Fruit fly (Drosophila melanogaster) whole organism, pupa: ENCODE results near the gene Tg.
"Not testable (repeated sequence)": the region's sequence is repeated elsewhere in the genome, so short reads cannot be mapped to it uniquely, and the experiment has no call there.

Experiments
- CG10348 ChIP-seq: fragments of 200-800 bp; sonication (Bioruptor generic); IDR thresholded peaks from 2 replicates; pipeline ENCODE4 v1.3.6; 2022; ENCODE audit warnings: missing biosample characterization, missing genetic modification characterization
- CG12605 ChIP-seq: fragments of 200-800 bp; sonication (Bioruptor generic); IDR thresholded peaks from 2 replicates; pipeline ENCODE4 v1.3.6; 2022; ENCODE audit warnings: missing biosample characterization, missing genetic modification characterization
- CG13204 ChIP-seq: fragments of 200-800 bp; sonication (Bioruptor generic); optimal IDR thresholded peaks from 2 replicates; lab custom pipeline; 2018; ENCODE audit warnings: missing biosample characterization, mild to moderate bottlenecking, missing genetic modification characterization, moderate library complexity
- CG14655 ChIP-seq: fragments of 200-800 bp; sonication (Bioruptor generic); optimal IDR thresholded peaks from 3 replicates; lab custom pipeline; 2017; ENCODE audit warnings: mild to moderate bottlenecking, missing biosample characterization, missing genetic modification reagents, missing genetic modification characterization
- CG15710 ChIP-seq: fragments of 200-800 bp; sonication (Bioruptor generic); optimal IDR thresholded peaks from 2 replicates; lab custom pipeline; 2018; ENCODE audit warnings: missing biosample characterization, mild to moderate bottlenecking, missing genetic modification characterization, moderate library complexity
- CG17806 ChIP-seq: fragments of 200-800 bp; sonication (Bioruptor generic); optimal IDR thresholded peaks from 2 replicates; lab custom pipeline; 2018; ENCODE audit warnings: missing biosample characterization, mild to moderate bottlenecking, missing genetic modification characterization, moderate library complexity
- CG32121 ChIP-seq: fragments of 200-800 bp; sonication (Bioruptor generic); IDR thresholded peaks from 2 replicates; pipeline ENCODE4 v1.3.6; 2022; ENCODE audit warnings: missing biosample characterization, missing genetic modification characterization
- CG34367 ChIP-seq: fragments of 200-800 bp; sonication (Bioruptor generic); optimal IDR thresholded peaks from 2 replicates; lab custom pipeline; 2018; ENCODE audit warnings: missing biosample characterization, mild to moderate bottlenecking, missing genetic modification characterization
- CG4496 ChIP-seq: fragments of 200-800 bp; sonication (Bioruptor generic); IDR thresholded peaks from 3 replicates; pipeline ENCODE4 v1.3.6; 2022; ENCODE audit warnings: missing biosample characterization, missing genetic modification characterization
- CG8159 ChIP-seq: fragments of 200-800 bp; sonication (Bioruptor generic); optimal IDR thresholded peaks from 3 replicates; lab custom pipeline; 2018; ENCODE audit warnings: missing biosample characterization, mild to moderate bottlenecking, missing genetic modification characterization, moderate library complexity
- CG8301 ChIP-seq: fragments of 200-800 bp; sonication (Bioruptor generic); optimal IDR thresholded peaks from 2 replicates; lab custom pipeline; 2018; ENCODE audit warnings: missing biosample characterization, mild to moderate bottlenecking, missing genetic modification characterization
- CG9948 ChIP-seq: fragments of 200-800 bp; sonication (Bioruptor generic); optimal IDR thresholded peaks from 2 replicates; lab custom pipeline; 2018; ENCODE audit warnings: missing biosample characterization, mild to moderate bottlenecking, missing genetic modification characterization, moderate library complexity
- D1 ChIP-seq: fragments of 200-800 bp; sonication (Bioruptor generic); optimal IDR thresholded peaks from 2 replicates; lab custom pipeline; 2018; ENCODE audit warnings: missing biosample characterization, mild to moderate bottlenecking, missing genetic modification characterization, moderate library complexity
- EcR ChIP-seq: fragments of 200-800 bp; sonication (Bioruptor generic); optimal IDR thresholded peaks from 3 replicates; lab custom pipeline; 2019; ENCODE audit warnings: missing biosample characterization, missing genetic modification characterization, mild to moderate bottlenecking, moderate library complexity, missing genetic modification reagents
- Ets98B ChIP-seq: fragments of 200-800 bp; sonication (Bioruptor generic); IDR thresholded peaks from 2 replicates; pipeline ENCODE4 v1.3.6; 2022; ENCODE audit warnings: missing biosample characterization, missing genetic modification characterization
- Pif1A ChIP-seq: fragments of 200-800 bp; sonication (Bioruptor generic); optimal IDR thresholded peaks from 3 replicates; lab custom pipeline; 2016; ENCODE audit warnings: missing biosample characterization, missing genetic modification characterization
- Pif1B ChIP-seq: fragments of 200-800 bp; sonication (Bioruptor generic); optimal IDR thresholded peaks from 3 replicates; lab custom pipeline; 2016; ENCODE audit warnings: missing biosample characterization, missing genetic modification characterization
- Snoo ChIP-seq: fragments of 200-800 bp; sonication (Bioruptor generic); optimal IDR thresholded peaks from 3 replicates; lab custom pipeline; 2017; ENCODE audit warnings: missing biosample characterization, mild to moderate bottlenecking, missing genetic modification characterization, inconsistent platforms
- fd96Ca ChIP-seq: fragments of 200-800 bp; sonication (Bioruptor generic); IDR thresholded peaks from 3 replicates; pipeline ENCODE4 v1.3.6; 2022; ENCODE audit warnings: missing biosample characterization, missing genetic modification characterization
- gl ChIP-seq: fragments of 200-800 bp; sonication (Bioruptor generic); optimal IDR thresholded peaks from 2 replicates; lab custom pipeline; 2018; ENCODE audit warnings: missing biosample characterization, mild to moderate bottlenecking, missing genetic modification characterization
- rn ChIP-seq: fragments of 200-800 bp; sonication (Bioruptor generic); IDR thresholded peaks from 2 replicates; pipeline ENCODE4 v1.3.6; 2022; ENCODE audit warnings: missing biosample characterization, missing genetic modification characterization

Gene Tg

dm6 chr2L:7973470-7974207, 37.6 kb upstream of the Tg start:
- peak; percentile 52 for TF ChIP-seq CG8159 (tag; lab: Kevin White, UChicago)
- TF ChIP-seq CG10348: no peak
- peak; percentile 77 for TF ChIP-seq EcR (GFP tag; lab: Kevin White, UChicago)
- TF ChIP-seq CG17806: peak; percentile 41
- TF ChIP-seq fd96Ca (GFP tag; lab: Robert Waterston, UW): no peak
- TF ChIP-seq CG8301 (tag; lab: Kevin White, UChicago): peak; percentile 2
- TF ChIP-seq CG14655 (GFP tag; lab: Kevin White, UChicago): peak; percentile 44
- no peak for TF ChIP-seq D1
- peak; percentile 65 for TF ChIP-seq Snoo (tag; lab: Kevin White, UChicago)
- no peak; the same call in 1 of the 2 replicates for TF ChIP-seq CG32121 (GFP tag; lab: Robert Waterston, UW)
- peak; percentile 6 for TF ChIP-seq Pif1B
- peak; percentile 64 for TF ChIP-seq CG9948
- no peak for TF ChIP-seq Ets98B (GFP tag; lab: Robert Waterston, UW)
- no peak for TF ChIP-seq gl (tag; lab: Kevin White, UChicago)
- peak; percentile 49; the same call in 1 of the 3 replicates for TF ChIP-seq CG4496
- peak; percentile 45 for TF ChIP-seq CG15710 (tag; lab: Kevin White, UChicago)
- no peak for TF ChIP-seq CG34367 (tag; lab: Kevin White, UChicago)
- peak; percentile 28 for TF ChIP-seq Pif1A (GFP tag; lab: Kevin White, UChicago)
- peak; percentile 77 for TF ChIP-seq CG13204
- no peak for TF ChIP-seq rn (GFP tag; lab: Robert Waterston, UW)
- no peak for TF ChIP-seq CG12605 (GFP tag; lab: Robert Waterston, UW)
- TF ChIP-seq, all 21 proteins: peak for 12

- TF ChIP-seq CG13204: peak; percentile 72
- peak; percentile 45; the same call in 1 of the 3 replicates for TF ChIP-seq CG4496
- peak; percentile 35; the same call in 1 of the 2 replicates for TF ChIP-seq CG12605 (GFP tag; lab: Robert Waterston, UW)
- no peak for TF ChIP-seq fd96Ca (GFP tag; lab: Robert Waterston, UW)
- TF ChIP-seq CG32121 (GFP tag; lab: Robert Waterston, UW): peak; percentile 41; the same call in 1 of the 2 replicates
- no peak for TF ChIP-seq CG8301 (tag; lab: Kevin White, UChicago)
- TF ChIP-seq, all 21 proteins: peak for 4
These were observed 34.5 kb upstream of the Tg start for dm6 chr2L:7976738-7977137.

dm6 chr2L:7983646-7984045, 27.6 kb upstream of the Tg start, which contains the start of gene CG7231:
Gene CG7231, plus strand, starts transcription at chr2L:7983946.
- not testable (repeated sequence) for TF ChIP-seq Ets98B (GFP tag; lab: Robert Waterston, UW); CG8159 (tag; lab: Kevin White, UChicago); Pif1A (GFP tag; lab: Kevin White, UChicago)

dm6 chr2L:7984059-7984800, 27.0 kb upstream of the Tg start, which contains the start of gene Snoo:
Gene Snoo, minus strand, starts transcription at chr2L:7984196.
- TF ChIP-seq CG9948 (no peak), Pif1A (GFP tag; lab: Kevin White, UChicago) (no peak), CG15710 (tag; lab: Kevin White, UChicago) (no peak), CG32121 (GFP tag; lab: Robert Waterston, UW) (no peak), CG8159 (tag; lab: Kevin White, UChicago) (no peak), CG8301 (tag; lab: Kevin White, UChicago) (no peak), rn (GFP tag; lab: Robert Waterston, UW) (no peak), CG4496 (peak; percentile 22; the same call in 1 of the 3 replicates), fd96Ca (GFP tag; lab: Robert Waterston, UW) (0 out of 3 replicates have a peak, but pooled peaks have one; percentile 20), CG10348 (no peak), Snoo (tag; lab: Kevin White, UChicago) (no peak), gl (tag; lab: Kevin White, UChicago) (no peak), EcR (GFP tag; lab: Kevin White, UChicago) (no peak), CG12605 (GFP tag; lab: Robert Waterston, UW) (peak; percentile 80), Ets98B (GFP tag; lab: Robert Waterston, UW) (peak; percentile 30; the same call in 1 of the 2 replicates), Pif1B (no peak), CG34367 (tag; lab: Kevin White, UChicago) (no peak), CG13204 (peak; percentile 3), D1 (no peak), CG14655 (GFP tag; lab: Kevin White, UChicago) (no peak), CG17806 (no peak)

- TF ChIP-seq rn (GFP tag; lab: Robert Waterston, UW) (0 out of 2 replicates have a peak, but pooled peaks have one; percentile 24), CG9948 (peak; percentile 35), CG14655 (GFP tag; lab: Kevin White, UChicago) (peak; percentile 67), CG15710 (tag; lab: Kevin White, UChicago) (peak; percentile 30), gl (tag; lab: Kevin White, UChicago) (no peak), CG10348 (no peak), CG8301 (tag; lab: Kevin White, UChicago) (peak; percentile 57), Pif1B (peak; percentile 66), Snoo (tag; lab: Kevin White, UChicago) (peak; percentile 55), CG17806 (peak; percentile 30), EcR (GFP tag; lab: Kevin White, UChicago) (peak; percentile 55), CG12605 (GFP tag; lab: Robert Waterston, UW) (0 out of 2 replicates have a peak, but pooled peaks have one; percentile 35), CG34367 (tag; lab: Kevin White, UChicago) (no peak), CG13204 (peak; percentile 4), fd96Ca (GFP tag; lab: Robert Waterston, UW) (peak; percentile 58; the same call in 1 of the 3 replicates), D1 (no peak), Pif1A (GFP tag; lab: Kevin White, UChicago) (peak; percentile 68), Ets98B (GFP tag; lab: Robert Waterston, UW) (peak; percentile 29; the same call in 1 of the 2 replicates), CG4496 (peak; percentile 78; the same call in 2 of the 3 replicates), CG8159 (tag; lab: Kevin White, UChicago) (peak; percentile 62), CG32121 (GFP tag; lab: Robert Waterston, UW) (peak; percentile 56; the same call in 1 of the 2 replicates)
- TF ChIP-seq, all 21 proteins: peak for 17
These were observed 26.2 kb upstream of the Tg start for dm6 chr2L:7984889-7985514.
